Fruit fly (Drosophila melanogaster) whole organism, embryonic: ENCODE data around the gene CG45045.

Experiments used
- Antp ChIP-seq: fragments of 200-800 bp; sonication (Bioruptor generic); optimal IDR thresholded peaks from 3 replicates; lab custom pipeline; 2016; ENCODE audit warnings: missing biosample characterization, missing genetic modification characterization
- Bdp1 ChIP-seq: fragments of 200-800 bp; sonication (Bioruptor generic); optimal IDR thresholded peaks from 3 replicates; lab custom pipeline; 2016; ENCODE audit warnings: missing biosample characterization, missing genetic modification characterization
- Bgb ChIP-seq: fragments of 200-800 bp; sonication (Bioruptor generic); IDR thresholded peaks from 2 replicates; pipeline ENCODE4 v1.3.6; 2022; ENCODE audit warnings: missing biosample characterization, missing genetic modification characterization; ENCODE audit not compliant: partially characterized antibody
- CG10462 ChIP-seq: fragments of 200-800 bp; sonication (Bioruptor generic); optimal IDR thresholded peaks from 2 replicates; lab custom pipeline; 2016; ENCODE audit warnings: missing biosample characterization, missing genetic modification characterization
- CG11723 ChIP-seq: fragments of 200-800 bp; sonication (Bioruptor generic); optimal IDR thresholded peaks from 2 replicates; lab custom pipeline; 2017; ENCODE audit warnings: missing biosample characterization, mild to moderate bottlenecking, missing genetic modification characterization
- CG14710 ChIP-seq: fragments of 200-800 bp; sonication (Bioruptor generic); optimal IDR thresholded peaks from 3 replicates; lab custom pipeline; 2019; ENCODE audit warnings: missing biosample characterization, mild to moderate bottlenecking, missing genetic modification characterization, moderate library complexity
- CG15269 ChIP-seq: fragments of 200-800 bp; sonication (Bioruptor generic); optimal IDR thresholded peaks from 2 replicates; lab custom pipeline; 2018; ENCODE audit warnings: missing biosample characterization, mild to moderate bottlenecking, missing genetic modification characterization, moderate library complexity
- CG16813 ChIP-seq: fragments of 200-800 bp; sonication (Bioruptor generic); IDR thresholded peaks from 3 replicates; pipeline ENCODE4 v1.3.6; 2022; ENCODE audit warnings: missing biosample characterization, missing genetic modification characterization; ENCODE audit not compliant: partially characterized antibody
- CG18262 ChIP-seq: fragments of 200-800 bp; optimal IDR thresholded peaks from 3 replicates; lab custom pipeline; 2019; ENCODE audit warnings: missing biosample characterization, mild to moderate bottlenecking, missing genetic modification characterization, moderate library complexity
- CG1832 ChIP-seq: fragments of 200-800 bp; sonication (Bioruptor generic); optimal IDR thresholded peaks from 2 replicates; lab custom pipeline; 2017; ENCODE audit warnings: missing biosample characterization, mild to moderate bottlenecking, missing genetic modification characterization, inconsistent platforms
- CG4360 ChIP-seq: fragments of 200-800 bp; sonication (Bioruptor generic); IDR thresholded peaks from 2 replicates; pipeline ENCODE4 v1.3.6; 2022; ENCODE audit warnings: missing biosample characterization, missing genetic modification characterization
- CG5180 ChIP-seq: fragments of 200-800 bp; sonication (Bioruptor generic); optimal IDR thresholded peaks from 3 replicates; lab custom pipeline; 2017; ENCODE audit warnings: missing biosample characterization, missing genetic modification characterization, mild to moderate bottlenecking, moderate library complexity, missing genetic modification reagents
- CG6765 ChIP-seq: fragments of 200-800 bp; sonication (Bioruptor generic); optimal IDR thresholded peaks from 3 replicates; lab custom pipeline; 2017; ENCODE audit warnings: missing biosample characterization, mild to moderate bottlenecking, missing genetic modification characterization
- CG6791 ChIP-seq: fragments of 200-800 bp; sonication (Bioruptor generic); IDR thresholded peaks from 3 replicates; pipeline ENCODE4 v1.3.6; 2022; ENCODE audit warnings: missing biosample characterization, missing genetic modification characterization; ENCODE audit not compliant: partially characterized antibody
- CG7963 ChIP-seq: fragments of 200-800 bp; sonication (Bioruptor generic); IDR thresholded peaks from 3 replicates; pipeline ENCODE4 v1.3.6; 2022; ENCODE audit warnings: missing biosample characterization, missing genetic modification characterization; ENCODE audit not compliant: partially characterized antibody
- CG8924 ChIP-seq: fragments of 200-800 bp; optimal IDR thresholded peaks from 3 replicates; lab custom pipeline; 2019; ENCODE audit warnings: missing biosample characterization, mild to moderate bottlenecking, missing genetic modification characterization, moderate library complexity
- Dad ChIP-seq: fragments of 200-800 bp; sonication (Bioruptor generic); optimal IDR thresholded peaks from 3 replicates; lab custom pipeline; 2016; ENCODE audit warnings: missing biosample characterization, missing genetic modification characterization
- Deaf1 ChIP-seq: fragments of 200-800 bp; optimal IDR thresholded peaks from 3 replicates; lab custom pipeline; 2019; ENCODE audit warnings: missing biosample characterization, mild to moderate bottlenecking, missing genetic modification characterization, moderate library complexity
- Doc3 ChIP-seq: fragments of 200-800 bp; sonication (Bioruptor generic); IDR thresholded peaks from 3 replicates; pipeline ENCODE4 v1.3.6; 2022; ENCODE audit warnings: missing biosample characterization, missing genetic modification characterization; ENCODE audit not compliant: partially characterized antibody
- HLH4C ChIP-seq: fragments of 200-800 bp; sonication (Bioruptor generic); IDR thresholded peaks from 3 replicates; pipeline ENCODE4 v1.3.6; 2022; ENCODE audit warnings: missing biosample characterization, missing genetic modification characterization; ENCODE audit not compliant: partially characterized antibody
- Med ChIP-seq: fragments of 200-800 bp; sonication (Bioruptor generic); peaks from one replicate; lab custom pipeline; 2016; ENCODE audit warnings: missing biosample characterization, missing genetic modification characterization, mild to moderate bottlenecking, inconsistent platforms, moderate library complexity
- Nf-YB ChIP-seq: fragments of 200-800 bp; sonication (Bioruptor generic); optimal IDR thresholded peaks from 3 replicates; lab custom pipeline; 2019; ENCODE audit warnings: missing biosample characterization, mild to moderate bottlenecking, missing genetic modification characterization, moderate library complexity
- Nf-YC ChIP-seq: fragments of 200-800 bp; optimal IDR thresholded peaks from 3 replicates; lab custom pipeline; 2019; ENCODE audit warnings: missing biosample characterization, mild to moderate bottlenecking, missing genetic modification characterization, moderate library complexity
- Opbp ChIP-seq: fragments of 200-800 bp; sonication (Bioruptor generic); IDR thresholded peaks from 3 replicates; pipeline ENCODE4 v1.3.6; 2022; ENCODE audit warnings: missing biosample characterization, missing genetic modification characterization; ENCODE audit not compliant: partially characterized antibody
- Rfx ChIP-seq: fragments of 200-800 bp; sonication (Bioruptor generic); IDR thresholded peaks from 2 replicates; pipeline ENCODE4 v1.3.6; 2022; ENCODE audit warnings: missing biosample characterization, missing genetic modification characterization
- Sin3A ChIP-seq: fragments of >200 bp; optimal IDR thresholded peaks from 2 replicates; lab custom pipeline; 2018
- Stat92E ChIP-seq, 3 experiments: fragments of >200 bp in 2 of 3; fragments of 200-800 bp in 1 of 3; sonication (Bioruptor generic) in 1 of 3; optimal IDR thresholded peaks; 2 replicates each; lab custom pipeline; 2017 to 2019; ENCODE audit warnings: missing biosample characterization in 3 of 3, missing genetic modification characterization in 3 of 3, mild to moderate bottlenecking in 1 of 3, moderate library complexity in 1 of 3
- Trl ChIP-seq, 3 experiments: fragments of >200 bp in 2 of 3; fragments of 200-800 bp in 1 of 3; sonication (Bioruptor generic) in 1 of 3; optimal IDR thresholded peaks; 2 replicates in 1 of 3; 3 replicates in 2 of 3; lab custom pipeline; 2016 to 2017; ENCODE audit warnings: missing biosample characterization in 1 of 3, missing genetic modification characterization in 1 of 3
- Usf ChIP-seq: fragments of 200-800 bp; sonication (Bioruptor generic); optimal IDR thresholded peaks from 2 replicates; lab custom pipeline; 2017; ENCODE audit warnings: missing genotype, missing biosample characterization, missing genetic modification characterization
- ac ChIP-seq: fragments of 200-800 bp; sonication (Bioruptor generic); optimal IDR thresholded peaks from 3 replicates; lab custom pipeline; 2017; ENCODE audit warnings: missing biosample characterization, mild to moderate bottlenecking, missing genetic modification characterization
- ato ChIP-seq: fragments of 200-800 bp; sonication (Bioruptor generic); IDR thresholded peaks from 2 replicates; pipeline ENCODE4 v1.3.6; 2022; ENCODE audit warnings: missing biosample characterization, missing genetic modification characterization; ENCODE audit not compliant: partially characterized antibody
- cg ChIP-seq: fragments of 200-800 bp; sonication (Bioruptor generic); optimal IDR thresholded peaks from 3 replicates; lab custom pipeline; 2019; ENCODE audit warnings: missing biosample characterization, mild to moderate bottlenecking, missing genetic modification characterization, moderate library complexity
- dan ChIP-seq: fragments of 200-800 bp; sonication (Bioruptor generic); IDR thresholded peaks from 2 replicates; pipeline ENCODE4 v1.3.6; 2022; ENCODE audit warnings: missing biosample characterization, missing genetic modification characterization
- ewg ChIP-seq: fragments of 200-800 bp; sonication (Bioruptor generic); optimal IDR thresholded peaks from 3 replicates; lab custom pipeline; 2017; ENCODE audit warnings: mild to moderate bottlenecking, missing biosample characterization, missing genetic modification reagents, missing genetic modification characterization
- insv ChIP-seq, 2 experiments: fragments of 200-800 bp; sonication (Bioruptor generic); optimal IDR thresholded peaks; 3 replicates each; lab custom pipeline; 2016 to 2018; ENCODE audit warnings: missing biosample characterization in 2 of 2, missing genetic modification characterization in 2 of 2
- lola ChIP-seq, 3 experiments: fragments of >200 bp in 2 of 3; fragments of 200-800 bp in 1 of 3; sonication (Bioruptor generic) in 1 of 3; optimal IDR thresholded peaks; 2 replicates each; lab custom pipeline; 2017 to 2019; ENCODE audit warnings: missing biosample characterization in 3 of 3, missing genetic modification characterization in 3 of 3, mild to moderate bottlenecking in 1 of 3, moderate library complexity in 1 of 3
- nerfin-2 ChIP-seq: fragments of 200-800 bp; sonication (Bioruptor generic); IDR thresholded peaks from 2 replicates; pipeline ENCODE4 v1.3.6; 2022; ENCODE audit warnings: missing biosample characterization, missing genetic modification characterization; ENCODE audit not compliant: partially characterized antibody
- org-1 ChIP-seq: fragments of 200-800 bp; sonication (Bioruptor generic); optimal IDR thresholded peaks from 2 replicates; lab custom pipeline; 2017; ENCODE audit warnings: missing biosample characterization, missing genetic modification characterization
- pros ChIP-seq: fragments of 200-800 bp; sonication (Bioruptor generic); optimal IDR thresholded peaks from 3 replicates; lab custom pipeline; 2019; ENCODE audit warnings: missing biosample characterization, mild to moderate bottlenecking, missing genetic modification characterization, moderate library complexity
- ro ChIP-seq: fragments of 200-800 bp; sonication (Bioruptor generic); IDR thresholded peaks from 2 replicates; pipeline ENCODE4 v1.3.6; 2022; ENCODE audit warnings: missing biosample characterization, missing genetic modification characterization
- scrt ChIP-seq: fragments of 200-800 bp; sonication (Bioruptor generic); optimal IDR thresholded peaks from 2 replicates; lab custom pipeline; 2018; ENCODE audit warnings: missing biosample characterization, mild to moderate bottlenecking, missing genetic modification characterization, moderate library complexity
- sqz ChIP-seq: fragments of 200-800 bp; sonication (Bioruptor generic); optimal IDR thresholded peaks from 3 replicates; lab custom pipeline; 2018; ENCODE audit warnings: missing biosample characterization, mild to moderate bottlenecking, missing genetic modification characterization
- trem ChIP-seq: fragments of 200-800 bp; optimal IDR thresholded peaks from 3 replicates; lab custom pipeline; 2019; ENCODE audit warnings: missing biosample characterization, mild to moderate bottlenecking, missing genetic modification characterization, moderate library complexity
- yki ChIP-seq: fragments of >200 bp; optimal IDR thresholded peaks from 3 replicates; lab custom pipeline; 2018
- zfh2 ChIP-seq: fragments of 200-800 bp; sonication (Bioruptor generic); optimal IDR thresholded peaks from 2 replicates; lab custom pipeline; 2016; ENCODE audit warnings: missing biosample characterization, missing genetic modification characterization

The CG45045 gene

dm6 chr3R:17656923-17657322 lies 10.4 kb upstream of the CG45045 start:
- TF ChIP-seq Bdp1 (GFP tag; lab: Kevin White, UChicago): peak; percentile 89
- TF ChIP-seq nerfin-2: 0 out of 2 replicates have a peak, but pooled peaks have one; percentile 27
- no peak for TF ChIP-seq trem (tag; lab: Kevin White, UChicago)
- TF ChIP-seq insv (GFP tag; optimal IDR thresholded peaks at IDR 0.05; lab: Kevin White, UChicago): no peak
- 0 out of 3 replicates have a peak, but pooled peaks have one; percentile 48 for TF ChIP-seq HLH4C (GFP tag; lab: Robert Waterston, UW)
- TF ChIP-seq CG6791 (GFP tag; lab: Robert Waterston, UW): peak; percentile 48; the same call in 1 of the 3 replicates
- 0 out of 3 replicates have a peak, but pooled peaks have one; percentile 17 for TF ChIP-seq CG7963 (GFP tag; lab: Robert Waterston, UW)
- 0 out of 2 replicates have a peak, but pooled peaks have one; percentile 18 for TF ChIP-seq Bgb (GFP tag; lab: Robert Waterston, UW)
- TF ChIP-seq CG16813 (GFP tag; lab: Robert Waterston, UW): peak; percentile 47; the same call in 1 of the 3 replicates
- no peak for TF ChIP-seq Antp (GFP tag; lab: Kevin White, UChicago)
- TF ChIP-seq ato (GFP tag; lab: Robert Waterston, UW): 0 out of 2 replicates have a peak, but pooled peaks have one; percentile 12
- TF ChIP-seq Usf (GFP tag; lab: Kevin White, UChicago): no peak
- TF ChIP-seq Opbp (GFP tag; lab: Robert Waterston, UW): 0 out of 3 replicates have a peak, but pooled peaks have one; percentile 13
- TF ChIP-seq Sin3A (lab: Kevin White, UChicago): no peak

dm6 chr3R:17666061-17666796 lies 1.1 kb upstream of the CG45045 start:
- TF ChIP-seq CG11723 (GFP tag; lab: Kevin White, UChicago) (no peak), ewg (GFP tag; lab: Kevin White, UChicago) (peak; percentile 49), cg (GFP tag; lab: Kevin White, UChicago) (peak; percentile 41), CG10462 (GFP tag; lab: Kevin White, UChicago) (peak; percentile 55), org-1 (GFP tag; lab: Kevin White, UChicago) (no peak), CG15269 (no peak), pros (peak; percentile 32), Nf-YC (peak; percentile 95), CG6765 (no peak), CG8924 (tag; lab: Kevin White, UChicago) (peak; percentile 19), Deaf1 (tag; lab: Kevin White, UChicago) (peak; percentile 84), Rfx (GFP tag; lab: Robert Waterston, UW) (no peak), zfh2 (GFP tag; lab: Kevin White, UChicago) (no peak), CG5180 (no peak), CG18262 (tag; lab: Kevin White, UChicago) (no peak), Stat92E (GFP tag; optimal IDR thresholded peaks at IDR 0.05; lab: Kevin White, UChicago) (no peak), sqz (peak; percentile 27), lola (GFP tag; optimal IDR thresholded peaks at IDR 0.05; lab: Kevin White, UChicago) (no peak), CG4360 (GFP tag; lab: Robert Waterston, UW) (peak; percentile 84; the same call in 1 of the 2 replicates), Nf-YB (GFP tag; lab: Kevin White, UChicago) (peak; percentile 95), ac (GFP tag; lab: Kevin White, UChicago) (no peak), Doc3 (GFP tag; lab: Robert Waterston, UW) (no peak), CG14710 (tag; lab: Kevin White, UChicago) (no peak), Trl (optimal IDR thresholded peaks at IDR 0.05; lab: Kevin White, UChicago) (peak; percentile 69 to 82), Trl (GFP tag; optimal IDR thresholded peaks at IDR 0.05; lab: Kevin White, UChicago) (no peak), scrt (GFP tag; lab: Kevin White, UChicago) (peak; percentile 93), dan (no peak), Sin3A (lab: Kevin White, UChicago) (no peak), yki (lab: Kevin White, UChicago) (peak; percentile 72), Dad (no peak), Med (no peak), CG1832 (peak; percentile 33), ro (no peak)
